Fruit fly (Drosophila melanogaster): Measurements from ENCODE around the gene CG11854.

CG11854 gene

dm6 chr3R:25232271-25232989, 9.4 kb upstream of the CG11854 start, which contains the start of gene Cad96Cb:
Cad96Cb (minus strand) TSS chr3R:25232321.
- peak; percentile 6 for TF ChIP-seq CG17801 (GFP tag; optimal IDR thresholded peaks at IDR 0.05; ENCODE audit: partially characterized antibody)

- TF ChIP-seq CG17801 (GFP tag; optimal IDR thresholded peaks at IDR 0.05; ENCODE audit: partially characterized antibody), result peak; percentile 29
Observed at dm6 chr3R:25235362-25235761, 6.5 kb upstream of the CG11854 start, which contains the start of gene Sil1. Sil1 (minus strand) TSS chr3R:25235529.

dm6 chr3R:25236121-25236520, 5.7 kb upstream of the CG11854 start:
- no peak for TF ChIP-seq CG17801 (GFP tag; optimal IDR thresholded peaks at IDR 0.05; ENCODE audit: partially characterized antibody)

- no peak for TF ChIP-seq CG17801 (GFP tag; optimal IDR thresholded peaks at IDR 0.05; ENCODE audit: partially characterized antibody)
Observed at dm6 chr3R:25237314-25237713, 4.5 kb upstream of the CG11854 start, which contains the start of gene Jhbp7. Jhbp7 (plus strand) TSS chr3R:25237614.

dm6 chr3R:25238771-25239700, 2.8 kb upstream of the CG11854 start:
- TF ChIP-seq CG17801 (GFP tag; optimal IDR thresholded peaks at IDR 0.05; ENCODE audit: partially characterized antibody), result no peak

- TF ChIP-seq CG17801 (GFP tag; optimal IDR thresholded peaks at IDR 0.05; ENCODE audit: partially characterized antibody), result no peak
Observed at dm6 chr3R:25239880-25240279, 1.9 kb upstream of the CG11854 start, which contains the start of gene to. to (plus strand) TSS chr3R:25240180.

- no peak for TF ChIP-seq CG17801 (GFP tag; optimal IDR thresholded peaks at IDR 0.05; ENCODE audit: partially characterized antibody)
Observed at dm6 chr3R:25245052-25245813, 3.4 kb downstream of the CG11854 start, which contains the start of gene bam. bam (minus strand) TSS chr3R:25245109.

dm6 chr3R:25247379-25247869, 5.6 kb downstream of the CG11854 start, which contains the start of the genes RpS27 and Nup37:
RpS27 (minus strand) TSS chr3R:25247514.
Nup37 (plus strand) TSS chr3R:25247658.
- TF ChIP-seq CG17801 (GFP tag; optimal IDR thresholded peaks at IDR 0.05; ENCODE audit: partially characterized antibody), result peak; percentile 89

dm6 chr3R:25249145-25250141, 7.6 kb downstream of the CG11854 start, which contains the start of gene Nup358:
Nup358 (plus strand) TSS chr3R:25249348.
- peak; percentile 66 for TF ChIP-seq CG17801 (GFP tag; optimal IDR thresholded peaks at IDR 0.05; ENCODE audit: partially characterized antibody)

- TF ChIP-seq CG17801 (GFP tag; optimal IDR thresholded peaks at IDR 0.05; ENCODE audit: partially characterized antibody), result peak; percentile 97
Observed at dm6 chr3R:25258628-25259240, 16.9 kb downstream of the CG11854 start, which contains the start of gene CG11857. CG11857 (plus strand) TSS chr3R:25258898.

dm6 chr3R:25260670-25261069, 18.9 kb downstream of the CG11854 start:
- TF ChIP-seq CG17801 (GFP tag; optimal IDR thresholded peaks at IDR 0.05; ENCODE audit: partially characterized antibody), result no peak

dm6 chr3R:25262322-25262761, 20.5 kb downstream of the CG11854 start, which contains the start of the genes Kdsr and CG11858:
Kdsr (minus strand) TSS chr3R:25262498.
CG11858 (plus strand) TSS chr3R:25262741.
- peak; percentile 83 for TF ChIP-seq CG17801 (GFP tag; optimal IDR thresholded peaks at IDR 0.05; ENCODE audit: partially characterized antibody)

Measured in ovary, adult (tissue).